Worm (Caenorhabditis elegans): Measurements from ENCODE around the gene acr-14.

Gene acr-14

DNA sequence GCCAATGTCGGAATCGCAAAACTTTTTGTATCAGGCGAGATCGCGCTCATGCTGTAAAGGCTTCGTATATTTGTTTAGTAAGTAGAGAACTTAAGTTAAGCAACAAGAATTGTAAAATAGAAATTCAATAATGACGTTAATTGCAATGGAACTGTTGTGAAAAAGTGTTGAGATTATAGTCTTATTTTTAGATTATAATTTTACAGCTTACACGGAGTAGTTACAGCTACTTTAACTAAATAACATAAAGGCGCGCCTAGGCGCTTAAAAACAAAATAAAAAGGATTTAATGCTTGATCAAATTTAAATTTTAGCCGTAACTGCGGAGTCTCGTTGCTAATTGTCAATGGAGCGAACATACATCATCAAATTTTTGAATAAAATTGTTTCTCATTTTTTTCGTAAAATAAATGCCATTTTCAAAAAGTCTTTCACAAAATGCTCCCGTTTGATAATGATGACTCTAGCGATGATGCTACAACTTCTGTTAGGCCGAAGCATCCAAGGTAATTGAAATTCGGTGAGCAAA lies 14.8 kb downstream of the acr-14 start, which contains the start of the genes emb-27 and rrf-3:
TSS of gene emb-27 (minus strand) at position 51 of the 529 bp plus-strand sequence.
TSS of gene rrf-3 (plus strand) at position 346 of the 529 bp plus-strand sequence.
- no peak for TF ChIP-seq ceh-90 (tag; optimal IDR thresholded peaks at IDR 0.05)
- TF ChIP-seq elt-3 (tag; optimal IDR thresholded peaks at IDR 0.05) = no peak
- peak; percentile 13 for TF ChIP-seq C04F5.9 (tag; optimal IDR thresholded peaks at IDR 0.05)
- TF ChIP-seq nhr-20 (tag; optimal IDR thresholded peaks at IDR 0.05) = peak; percentile 15
- peak; percentile 65 to 73 for TF ChIP-seq efl-1 (optimal IDR thresholded peaks at IDR 0.05)
- peak; percentile 80 to 96 for TF ChIP-seq efl-1 (GFP tag; optimal IDR thresholded peaks at IDR 0.05 in 1 of 2)
- peak; percentile 42 for TF ChIP-seq F16B12.6 (tag; optimal IDR thresholded peaks at IDR 0.05)
- TF ChIP-seq mep-1 (tag; optimal IDR thresholded peaks at IDR 0.05) = peak; percentile 84
- TF ChIP-seq isw-1 (GFP tag; IDR thresholded peaks at IDR 0.05) = no peak
- TF ChIP-seq skn-1 (tag; optimal IDR thresholded peaks at IDR 0.05) = peak; percentile 68
- no peak for TF ChIP-seq mef-2 (tag; optimal IDR thresholded peaks at IDR 0.05)
- peak; percentile 16 for TF ChIP-seq lin-13 (GFP tag; optimal IDR thresholded peaks at IDR 0.05)
- TF ChIP-seq xbp-1 (tag; optimal IDR thresholded peaks at IDR 0.05) = peak; percentile 25
- TF ChIP-seq nhr-47 (tag; optimal IDR thresholded peaks at IDR 0.05) = peak; percentile 15
- peak; percentile 56 for TF ChIP-seq snu-23 (GFP tag; optimal IDR thresholded peaks at IDR 0.05)
- TF ChIP-seq C16A3.4 (tag; optimal IDR thresholded peaks at IDR 0.05) = peak; percentile 77
- TF ChIP-seq nhr-84 (tag; optimal IDR thresholded peaks at IDR 0.05) = no peak
- peak; percentile 34 for TF ChIP-seq rnt-1 (tag; optimal IDR thresholded peaks at IDR 0.05)
- TF ChIP-seq dpl-1 (GFP tag; optimal IDR thresholded peaks at IDR 0.05) = peak; percentile 65 to 84 (median 73)
- peak; percentile 84 for TF ChIP-seq lin-15B (tag; optimal IDR thresholded peaks at IDR 0.05)
- TF ChIP-seq ceh-82 (tag; optimal IDR thresholded peaks at IDR 0.05) = peak in 1 of 3 experiments; percentile 51
- peak; percentile 64 for TF ChIP-seq lin-14 (GFP tag; optimal IDR thresholded peaks at IDR 0.05)
- peak; percentile 33 for TF ChIP-seq nhr-85 (tag)
- peak; percentile 14 for TF ChIP-seq swsn-7 (tag; optimal IDR thresholded peaks at IDR 0.05)
- no peak for TF ChIP-seq fkh-10 (GFP tag; optimal IDR thresholded peaks at IDR 0.05)
- TF ChIP-seq lin-35 (GFP tag; optimal IDR thresholded peaks at IDR 0.05) = peak; percentile 75 to 83
- TF ChIP-seq lsy-2 (tag; optimal IDR thresholded peaks at IDR 0.05) = peak; percentile 47 to 88

- no peak for TF ChIP-seq egl-27 (tag; optimal IDR thresholded peaks at IDR 0.05)
- TF ChIP-seq nhr-19 (GFP tag; conservative IDR thresholded peaks at IDR 0.05) = no peak
- TF ChIP-seq nhr-11 (tag; optimal IDR thresholded peaks at IDR 0.05) = no peak
- no peak for TF ChIP-seq xbp-1 (tag; optimal IDR thresholded peaks at IDR 0.05)
- no peak for TF ChIP-seq skn-1 (tag; optimal IDR thresholded peaks at IDR 0.05)
- no peak for TF ChIP-seq dsc-1 (tag; optimal IDR thresholded peaks at IDR 0.05)
- no peak for TF ChIP-seq ces-1 (GFP tag; optimal IDR thresholded peaks at IDR 0.05)
- no peak for TF ChIP-seq alr-1 (tag; optimal IDR thresholded peaks at IDR 0.05; ENCODE audit: borderline replicate concordance)
- no peak for TF ChIP-seq blmp-1 (tag; optimal IDR thresholded peaks at IDR 0.05)
- no peak for TF ChIP-seq fkh-4 (tag; optimal IDR thresholded peaks at IDR 0.05; ENCODE audit: borderline replicate concordance)
- TF ChIP-seq sptf-1 (tag; optimal IDR thresholded peaks at IDR 0.05) = no peak
- TF ChIP-seq snu-23 (GFP tag; optimal IDR thresholded peaks at IDR 0.05) = no peak
- no peak for TF ChIP-seq lin-35 (GFP tag; optimal IDR thresholded peaks at IDR 0.05)
- TF ChIP-seq lin-15B (tag; optimal IDR thresholded peaks at IDR 0.05) = no peak
These were observed 16.1 kb downstream of the acr-14 start for ce11 chrII:8160916-8161315.

- TF ChIP-seq lin-14 (GFP tag; optimal IDR thresholded peaks at IDR 0.05) (peak; percentile 45), nhr-71 (tag; optimal IDR thresholded peaks at IDR 0.05) (peak; percentile 70), lsy-2 (tag; optimal IDR thresholded peaks at IDR 0.05) (peak; percentile 80 to 93), rnt-1 (tag; optimal IDR thresholded peaks at IDR 0.05) (peak; percentile 66), dpl-1 (GFP tag; optimal IDR thresholded peaks at IDR 0.05) (peak; percentile 83 to 90 (median 89)), aha-1 (tag; optimal IDR thresholded peaks at IDR 0.05) (no peak), swsn-7 (tag; optimal IDR thresholded peaks at IDR 0.05) (peak; percentile 48), nhr-28 (tag; optimal IDR thresholded peaks at IDR 0.05) (no peak), snu-23 (GFP tag; optimal IDR thresholded peaks at IDR 0.05) (peak; percentile 65), isw-1 (GFP tag; IDR thresholded peaks at IDR 0.05) (peak; percentile 29; the same call in 1 of the 2 replicates), lin-39 (tag; optimal IDR thresholded peaks at IDR 0.05) (no peak), mef-2 (tag; optimal IDR thresholded peaks at IDR 0.05) (no peak), alr-1 (tag; optimal IDR thresholded peaks at IDR 0.05; ENCODE audit: borderline replicate concordance) (no peak), ceh-88 (GFP tag; IDR thresholded peaks at IDR 0.05) (no peak), fkh-8 (tag; optimal IDR thresholded peaks at IDR 0.05) (peak; percentile 62), irx-1 (tag; optimal IDR thresholded peaks at IDR 0.05) (no peak), blmp-1 (tag; optimal IDR thresholded peaks at IDR 0.05) (peak; percentile 60), nhr-12 (tag; optimal IDR thresholded peaks at IDR 0.05) (no peak), efl-3 (GFP tag; optimal IDR thresholded peaks at IDR 0.05) (no peak), C16A3.4 (tag; optimal IDR thresholded peaks at IDR 0.05) (peak; percentile 74), lin-15B (tag; optimal IDR thresholded peaks at IDR 0.05) (peak; percentile 62), xbp-1 (tag; optimal IDR thresholded peaks at IDR 0.05) (peak; percentile 47), nhr-90 (tag; optimal IDR thresholded peaks at IDR 0.05; ENCODE audit: poor library complexity) (peak; percentile 48), mep-1 (tag; optimal IDR thresholded peaks at IDR 0.05) (peak; percentile 61), egl-27 (tag; optimal IDR thresholded peaks at IDR 0.05) (no peak), efl-1 (optimal IDR thresholded peaks at IDR 0.05) (peak; percentile 85 to 86), efl-1 (GFP tag; optimal IDR thresholded peaks at IDR 0.05 in 1 of 2) (peak; percentile 88 to 99)
These were observed 19.0 kb downstream of the acr-14 start, which contains the start of gene pch-2 for ce11 chrII:8157991-8158390. Gene pch-2, plus strand, starts transcription at chrII:8158349.
